Fruit fly (Drosophila melanogaster): ENCODE results near the gene Mfap1.

DNA sequence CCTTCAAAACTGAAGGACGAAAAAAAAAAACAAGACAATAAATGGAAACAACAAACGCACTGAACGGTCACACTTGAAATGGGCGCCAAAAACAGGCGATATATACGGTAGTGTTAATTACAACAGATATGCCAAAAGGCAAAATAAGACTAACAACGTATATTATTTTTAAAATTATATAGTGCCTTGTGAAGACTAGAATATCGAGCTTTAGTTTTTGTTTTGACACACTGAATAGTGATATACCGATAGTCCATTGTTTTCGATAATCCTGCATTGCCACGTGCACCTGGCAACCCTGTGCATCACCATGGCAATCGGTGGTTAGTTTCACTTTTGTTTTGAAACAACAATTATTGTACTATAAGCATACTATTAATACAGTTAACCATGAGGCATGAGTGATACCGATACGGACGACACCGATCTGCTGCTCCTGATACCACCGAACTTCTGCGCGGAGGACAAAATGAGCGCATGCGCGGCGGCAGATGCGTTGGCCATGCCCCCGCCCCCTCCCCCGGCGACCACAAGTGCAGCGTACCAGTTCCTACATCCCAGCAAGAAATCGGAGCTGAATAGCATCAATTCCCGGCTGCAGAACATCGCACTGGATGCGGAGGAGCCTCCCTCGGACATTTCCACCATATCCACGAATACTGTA is 6.7 kb downstream of the Mfap1 start, which contains the start of the genes mu2 and Cnb:
- TF ChIP-seq CTCF (optimal IDR thresholded peaks at IDR 0.05), result no peak
- no peak for TF ChIP-seq CG8478 (optimal IDR thresholded peaks at IDR 0.05)

All from S2 (cell line).